Worm (Caenorhabditis elegans) whole organism, L3 larva: ENCODE measurements around the gene cut-4.

ENCODE experiments used
- egl-27 ChIP-seq: sonication (generic microtip); optimal IDR thresholded peaks from 4 replicates; lab custom pipeline; 2017; ENCODE audit warnings: missing biosample characterization, missing genetic modification reagents, missing genetic modification characterization
- elt-2 ChIP-seq: sonication (generic microtip); optimal IDR thresholded peaks from 2 replicates; lab custom pipeline; 2016; ENCODE audit warnings: missing genetic modification reagents, mild to moderate bottlenecking, missing genetic modification characterization, missing compliant biosample characterization
- fos-1 ChIP-seq: fragments of 150-350 bp; optimal IDR thresholded peaks from 2 replicates; lab custom pipeline; 2014; ENCODE audit warnings: missing biosample characterization, missing genetic modification characterization
- unc-62 ChIP-seq: fragments of 150-350 bp; sonication (generic microtip); optimal IDR thresholded peaks from 4 replicates; lab custom pipeline; 2014; ENCODE audit warnings: missing biosample characterization, missing genetic modification reagents, missing genetic modification characterization
- zag-1 ChIP-seq: fragments of 150-350 bp; optimal IDR thresholded peaks from 2 replicates; lab custom pipeline; 2014; ENCODE audit warnings: missing biosample characterization, missing genetic modification characterization
- ztf-11 ChIP-seq: fragments of 150-350 bp; optimal IDR thresholded peaks from 2 replicates; lab custom pipeline; 2014; ENCODE audit warnings: missing biosample characterization, missing genetic modification characterization
- ztf-4 ChIP-seq: fragments of 150-350 bp; optimal IDR thresholded peaks from 2 replicates; lab custom pipeline; 2014; ENCODE audit warnings: missing biosample characterization, missing genetic modification characterization

ce11 chrII:10389776-10390175, 46.2 kb upstream of the cut-4 start:
- TF ChIP-seq unc-62 (GFP tag; lab: Kevin White, UChicago): no peak
- no peak for TF ChIP-seq egl-27 (tag; lab: Kevin White, UChicago)
- TF ChIP-seq fos-1 (tag; lab: Kevin White, UChicago): no peak
- peak; percentile 89 for TF ChIP-seq elt-2
- TF ChIP-seq ztf-11: no peak
- no peak for TF ChIP-seq ztf-4 (tag; lab: Kevin White, UChicago)
- no peak for TF ChIP-seq zag-1 (tag; lab: Kevin White, UChicago)
